Worm (Caenorhabditis elegans) whole organism, L3 larva: ENCODE results near the gene cgt-1.

ENCODE experiments used
- ZK546.5 ChIP-seq: sonication (generic microtip); optimal IDR thresholded peaks from 2 replicates; lab custom pipeline; 2017; ENCODE audit warnings: missing biosample characterization, missing genetic modification characterization
- ceh-82 ChIP-seq: fragments of 150-350 bp; optimal IDR thresholded peaks from 2 replicates; lab custom pipeline; 2014; ENCODE audit warnings: missing biosample characterization, missing genetic modification characterization

DNA sequence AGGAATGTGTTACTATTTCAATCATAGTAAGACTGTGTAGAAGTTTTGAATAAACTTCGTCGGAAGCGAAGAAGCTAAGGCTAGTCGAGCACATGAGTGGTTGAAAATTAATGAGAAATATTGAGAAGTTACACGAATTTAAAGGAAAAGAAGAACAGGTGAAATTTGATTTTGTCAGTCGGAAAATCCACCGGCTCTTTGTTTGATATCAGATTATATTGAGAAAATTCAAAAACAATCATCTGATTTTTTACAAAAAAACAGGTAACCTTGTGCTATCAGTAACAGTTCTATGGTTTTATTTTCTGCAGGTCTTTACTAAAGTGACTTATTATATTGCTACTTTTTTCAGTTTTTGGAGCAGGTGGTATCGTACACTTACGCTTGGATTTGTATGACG, 30.4 kb downstream of the cgt-1 start, which contains the start of gene srh-148:
- TF ChIP-seq ZK546.5 (no peak), ceh-82 (tag; lab: Kevin White, UChicago) (no peak)
